Fruit fly (Drosophila melanogaster) whole organism, pupa: ENCODE data around the gene Rrp47.

ENCODE experiments used
- CG10348 ChIP-seq: fragments of 200-800 bp; sonication (Bioruptor generic); IDR thresholded peaks from 2 replicates; pipeline ENCODE4 v1.3.6; 2022; ENCODE audit warnings: missing biosample characterization, missing genetic modification characterization
- CG14655 ChIP-seq: fragments of 200-800 bp; sonication (Bioruptor generic); optimal IDR thresholded peaks from 3 replicates; lab custom pipeline; 2017; ENCODE audit warnings: mild to moderate bottlenecking, missing biosample characterization, missing genetic modification reagents, missing genetic modification characterization
- CG34367 ChIP-seq: fragments of 200-800 bp; sonication (Bioruptor generic); optimal IDR thresholded peaks from 2 replicates; lab custom pipeline; 2018; ENCODE audit warnings: missing biosample characterization, mild to moderate bottlenecking, missing genetic modification characterization
- CG9948 ChIP-seq: fragments of 200-800 bp; sonication (Bioruptor generic); optimal IDR thresholded peaks from 2 replicates; lab custom pipeline; 2018; ENCODE audit warnings: missing biosample characterization, mild to moderate bottlenecking, missing genetic modification characterization, moderate library complexity
- Snoo ChIP-seq: fragments of 200-800 bp; sonication (Bioruptor generic); optimal IDR thresholded peaks from 3 replicates; lab custom pipeline; 2017; ENCODE audit warnings: missing biosample characterization, mild to moderate bottlenecking, missing genetic modification characterization, inconsistent platforms
- gl ChIP-seq: fragments of 200-800 bp; sonication (Bioruptor generic); optimal IDR thresholded peaks from 2 replicates; lab custom pipeline; 2018; ENCODE audit warnings: missing biosample characterization, mild to moderate bottlenecking, missing genetic modification characterization

dm6 chrX:15941527-15941926, 3.2 kb upstream of the Rrp47 start:
- TF ChIP-seq CG9948 (no peak), gl (tag; lab: Kevin White, UChicago) (no peak), CG34367 (tag; lab: Kevin White, UChicago) (no peak), Snoo (tag; lab: Kevin White, UChicago) (no peak), CG10348 (no peak), CG14655 (GFP tag; lab: Kevin White, UChicago) (no peak)
